Worm (Caenorhabditis elegans): ENCODE measurements around the gene hlh-19.

DNA sequence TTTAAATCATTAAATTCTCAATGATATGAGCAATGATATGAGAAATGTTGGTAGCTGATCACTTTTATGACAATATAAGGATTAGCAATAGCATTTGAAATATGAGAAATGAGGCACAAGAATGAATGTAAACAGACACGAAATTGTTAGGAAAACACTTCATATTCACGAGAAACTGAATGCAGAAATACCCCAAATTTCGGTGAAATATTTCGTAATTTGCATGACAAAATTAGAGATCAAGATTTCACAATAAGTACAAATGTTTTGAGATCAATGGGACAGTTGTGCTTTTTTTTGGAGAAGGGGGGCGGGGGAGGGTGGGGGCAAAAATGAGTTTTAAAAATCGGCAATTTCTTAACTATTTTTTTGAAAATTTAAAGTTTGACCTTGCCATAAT, 20.7 kb downstream of the hlh-19 start:
- TF ChIP-seq unc-39 (tag; optimal IDR thresholded peaks at IDR 0.05) (no peak), ces-1 (GFP tag; optimal IDR thresholded peaks at IDR 0.05) (no peak), lsy-2 (tag; optimal IDR thresholded peaks at IDR 0.05) (no peak), elt-3 (tag; optimal IDR thresholded peaks at IDR 0.05) (no peak), pha-4 (tag; optimal IDR thresholded peaks at IDR 0.05) (no peak), sem-2 (GFP tag; optimal IDR thresholded peaks at IDR 0.05) (no peak), nhr-76 (tag; optimal IDR thresholded peaks at IDR 0.05) (no peak), snpc-4 (tag; optimal IDR thresholded peaks at IDR 0.05) (no peak), nhr-2 (tag; optimal IDR thresholded peaks at IDR 0.05) (no peak), mep-1 (tag; optimal IDR thresholded peaks at IDR 0.05) (no peak), ztf-11 (tag; optimal IDR thresholded peaks at IDR 0.05) (no peak)

Data from whole organism, mixed stage, embryonic.